Fruit fly (Drosophila melanogaster) whole organism, adult: ENCODE measurements around the gene Tpi.

ENCODE experiments used
- CG11617 ChIP-seq: fragments of 200-800 bp; sonication (Bioruptor generic); optimal IDR thresholded peaks from 2 replicates; lab custom pipeline; 2017; ENCODE audit warnings: mild to moderate bottlenecking, missing biosample characterization, missing genetic modification reagents, missing genetic modification characterization
- CG12768 ChIP-seq: fragments of 200-800 bp; sonication (Bioruptor generic); optimal IDR thresholded peaks from 2 replicates; lab custom pipeline; 2017; ENCODE audit warnings: missing biosample characterization, missing genetic modification characterization, mild to moderate bottlenecking, moderate library complexity, missing genetic modification reagents
- CG1620 ChIP-seq: fragments of 200-800 bp; sonication (Bioruptor generic); optimal IDR thresholded peaks from 2 replicates; lab custom pipeline; 2016; ENCODE audit warnings: missing biosample characterization, missing genetic modification characterization
- Clk ChIP-seq: fragments of 200-800 bp; sonication (Bioruptor generic); optimal IDR thresholded peaks from 2 replicates; lab custom pipeline; 2017; ENCODE audit warnings: missing biosample characterization, missing genetic modification characterization
- Crg-1 ChIP-seq: fragments of 200-800 bp; sonication (Bioruptor generic); optimal IDR thresholded peaks from 2 replicates; lab custom pipeline; 2016; ENCODE audit warnings: missing biosample characterization, missing genetic modification characterization
- bab1 ChIP-seq: fragments of 200-800 bp; sonication (Bioruptor generic); optimal IDR thresholded peaks from 3 replicates; lab custom pipeline; 2019; ENCODE audit warnings: missing biosample characterization, mild to moderate bottlenecking, missing genetic modification characterization, moderate library complexity
- tj ChIP-seq: fragments of 200-800 bp; sonication (Bioruptor generic); optimal IDR thresholded peaks from 3 replicates; lab custom pipeline; 2017; ENCODE audit warnings: missing biosample characterization, mild to moderate bottlenecking, missing genetic modification characterization, moderate library complexity

- TF ChIP-seq CG1620 (GFP tag; lab: Kevin White, UChicago): no peak
- TF ChIP-seq Clk (GFP tag; lab: Kevin White, UChicago): no peak
- no peak for TF ChIP-seq Crg-1 (GFP tag; lab: Kevin White, UChicago)
- no peak for TF ChIP-seq bab1 (GFP tag; lab: Kevin White, UChicago)
- TF ChIP-seq CG12768 (GFP tag; lab: Kevin White, UChicago): no peak
- TF ChIP-seq tj (GFP tag; lab: Kevin White, UChicago): no peak
- TF ChIP-seq CG11617: no peak
Observed at dm6 chr3R:30177494-30177893, 43.1 kb upstream of the Tpi start, which contains the start of the genes CG1983 and CG15530.
